Worm (Caenorhabditis elegans): ENCODE results near the gene nhr-155.

ce11 chrV:503728-504127 is 35.5 kb upstream of the nhr-155 start, which contains the start of gene srlf-35:
- TF ChIP-seq W03F9.2 (tag; optimal IDR thresholded peaks at IDR 0.05) (no peak), him-1 (tag; optimal IDR thresholded peaks at IDR 0.05) (no peak), dao-5 (tag; optimal IDR thresholded peaks at IDR 0.05) (no peak)

Measured in whole organism, L4/young adult.